Fruit fly (Drosophila melanogaster) S2 (cell line): ENCODE data around the gene Rcd-1.

Experiments used
- CG8478 ChIP-seq: fragments of >200 bp; optimal IDR thresholded peaks from 2 replicates; lab custom pipeline; 2018
- CTCF ChIP-seq, 2 experiments: fragments of >200 bp; optimal IDR thresholded peaks; 2 replicates each; lab custom pipeline; 2018

- TF ChIP-seq CG8478 (lab: Kevin White, UChicago): no peak
- TF ChIP-seq CTCF (optimal IDR thresholded peaks at IDR 0.05; lab: Kevin White, UChicago): no peak
These were observed 30.4 kb upstream of the Rcd-1 start for dm6 chrX:19608042-19608609.
